Fruit fly (Drosophila melanogaster): ENCODE data around the gene Caf1-180.

DNA sequence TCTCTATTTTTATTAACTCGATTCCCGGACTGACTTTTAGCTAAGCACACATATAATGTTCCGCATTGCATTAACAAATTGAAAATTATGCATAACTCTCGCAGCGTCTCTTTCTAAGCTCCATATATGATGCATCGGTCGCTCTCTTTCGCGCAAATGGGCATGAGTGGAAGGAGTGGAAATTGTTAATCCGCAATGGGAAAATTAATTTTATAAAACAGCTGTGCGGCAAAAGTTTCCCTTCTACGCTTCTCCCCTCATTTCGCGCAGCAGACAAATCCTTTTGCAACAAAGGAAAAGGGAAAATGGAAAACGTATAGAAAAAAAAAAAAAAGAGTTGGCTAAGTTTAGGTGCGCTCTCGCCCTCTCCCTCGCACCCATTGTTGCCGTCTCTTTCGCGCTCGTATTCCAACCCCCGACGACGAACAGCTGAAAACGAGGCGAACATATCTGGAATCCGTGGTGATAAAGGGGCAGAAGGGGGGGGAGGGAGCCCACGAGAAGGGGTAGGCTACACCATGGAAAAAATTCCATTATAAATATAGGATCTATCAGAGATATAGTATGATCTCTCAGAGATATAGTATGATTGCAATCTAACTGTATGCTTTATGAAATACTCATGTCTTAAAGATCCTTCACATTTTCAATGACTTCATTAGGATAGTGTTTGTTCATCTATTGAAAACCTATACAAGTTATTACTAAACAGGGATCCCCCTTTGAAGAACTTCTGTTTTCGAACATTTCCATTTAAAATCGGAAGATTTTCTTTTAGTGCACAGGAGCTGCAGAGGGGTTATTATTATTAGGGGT, 30.2 kb upstream of the Caf1-180 start:
- TF ChIP-seq Sp1 (GFP tag; optimal IDR thresholded peaks at IDR 0.05) (no peak), usp (GFP tag; optimal IDR thresholded peaks at IDR 0.05) (no peak)
